Worm (Caenorhabditis elegans): ENCODE data around the gene Y73F4A.3.

DNA sequence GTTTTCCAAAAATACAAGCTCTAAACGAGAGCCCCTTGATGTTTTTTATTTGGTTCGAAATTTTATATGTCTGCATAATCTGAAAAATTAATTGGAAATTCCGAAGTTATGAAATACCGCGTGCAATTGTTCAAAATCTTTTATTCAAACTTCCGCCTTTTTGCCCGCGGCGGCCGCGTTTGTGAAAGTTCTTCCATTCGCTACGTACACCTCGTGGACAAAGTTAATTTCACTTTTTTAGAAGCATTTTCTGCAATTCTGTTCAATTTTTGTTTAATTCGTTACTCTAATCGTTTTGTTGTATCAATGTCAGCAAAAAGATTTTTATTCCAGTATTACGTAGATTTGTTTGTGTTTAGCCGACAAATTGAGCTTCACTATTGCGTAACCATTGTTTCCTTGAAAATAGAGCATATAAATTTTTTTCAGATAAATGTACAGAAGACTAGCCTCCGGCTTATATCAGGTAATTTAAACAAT is 34.0 kb upstream of the Y73F4A.3 start, which contains the start of gene mppb-1:
- TF ChIP-seq nhr-77 (tag; optimal IDR thresholded peaks at IDR 0.05) (no peak), fkh-10 (GFP tag; optimal IDR thresholded peaks at IDR 0.05) (peak; percentile 71), pqm-1 (tag; optimal IDR thresholded peaks at IDR 0.05) (peak; percentile 9), fos-1 (tag; optimal IDR thresholded peaks at IDR 0.05) (no peak)
